Fruit fly (Drosophila melanogaster) whole organism, embryonic: ENCODE results near the gene CG16758.

Experiments used
- Ada2b ChIP-seq: fragments of 200-800 bp; sonication (Bioruptor generic); IDR thresholded peaks from 2 replicates; pipeline ENCODE4 v1.3.6; 2022; ENCODE audit warnings: missing biosample characterization, missing genetic modification characterization
- Blimp-1 ChIP-seq: fragments of 200-800 bp; sonication (Bioruptor generic); optimal IDR thresholded peaks from 3 replicates; lab custom pipeline; 2018; ENCODE audit warnings: missing biosample characterization, missing genetic modification characterization, mild to moderate bottlenecking, moderate library complexity, missing genetic modification reagents
- CG10267 ChIP-seq: fragments of 200-800 bp; sonication (Bioruptor generic); optimal IDR thresholded peaks from 2 replicates; lab custom pipeline; 2018; ENCODE audit warnings: missing biosample characterization, mild to moderate bottlenecking, missing genetic modification characterization, moderate library complexity
- CG10431 ChIP-seq: fragments of 200-800 bp; sonication (Bioruptor generic); optimal IDR thresholded peaks from 3 replicates; lab custom pipeline; 2018; ENCODE audit warnings: missing biosample characterization, mild to moderate bottlenecking, missing genetic modification characterization
- CG10979 ChIP-seq: fragments of 200-800 bp; sonication (Bioruptor generic); optimal IDR thresholded peaks from 2 replicates; lab custom pipeline; 2018; ENCODE audit warnings: missing biosample characterization, mild to moderate bottlenecking, missing genetic modification characterization, moderate library complexity
- CG11398 ChIP-seq: fragments of 200-800 bp; sonication (Bioruptor generic); optimal IDR thresholded peaks from 2 replicates; lab custom pipeline; 2016; ENCODE audit warnings: missing biosample characterization, missing genetic modification characterization
- CG12659 ChIP-seq: fragments of 200-800 bp; sonication (Bioruptor generic); optimal IDR thresholded peaks from 3 replicates; lab custom pipeline; 2017; ENCODE audit warnings: mild to moderate bottlenecking, missing biosample characterization, missing genetic modification reagents, missing genetic modification characterization
- CG12769 ChIP-seq: fragments of 200-800 bp; sonication (Bioruptor generic); optimal IDR thresholded peaks from 2 replicates; lab custom pipeline; 2019; ENCODE audit warnings: missing biosample characterization, mild to moderate bottlenecking, missing genetic modification characterization, moderate library complexity
- CG15269 ChIP-seq: fragments of 200-800 bp; sonication (Bioruptor generic); optimal IDR thresholded peaks from 2 replicates; lab custom pipeline; 2018; ENCODE audit warnings: missing biosample characterization, mild to moderate bottlenecking, missing genetic modification characterization, moderate library complexity
- CG1529 ChIP-seq: fragments of 200-800 bp; sonication (Bioruptor generic); optimal IDR thresholded peaks from 3 replicates; lab custom pipeline; 2018; ENCODE audit warnings: missing biosample characterization, missing genetic modification characterization
- CG15514 ChIP-seq: fragments of 200-800 bp; sonication (Bioruptor generic); optimal IDR thresholded peaks from 3 replicates; lab custom pipeline; 2017; ENCODE audit warnings: missing biosample characterization, missing genetic modification characterization, mild to moderate bottlenecking, moderate library complexity, missing genetic modification reagents
- CG16863 ChIP-seq: fragments of 200-800 bp; sonication (Bioruptor generic); optimal IDR thresholded peaks from 3 replicates; lab custom pipeline; 2016; ENCODE audit warnings: missing biosample characterization, missing genetic modification characterization
- CG17385 ChIP-seq: fragments of 200-800 bp; sonication (Bioruptor generic); optimal IDR thresholded peaks from 3 replicates; lab custom pipeline; 2018; ENCODE audit warnings: missing biosample characterization, mild to moderate bottlenecking, missing genetic modification characterization
- CG31365 ChIP-seq: fragments of 200-800 bp; sonication (Bioruptor generic); optimal IDR thresholded peaks from 2 replicates; lab custom pipeline; 2018; ENCODE audit warnings: missing biosample characterization, mild to moderate bottlenecking, missing genetic modification characterization
- CG3407 ChIP-seq: fragments of 200-800 bp; sonication (Bioruptor generic); optimal IDR thresholded peaks from 2 replicates; lab custom pipeline; 2018; ENCODE audit warnings: missing biosample characterization, mild to moderate bottlenecking, missing genetic modification characterization
- CG3995 ChIP-seq: fragments of 200-800 bp; sonication (Bioruptor generic); optimal IDR thresholded peaks from 3 replicates; lab custom pipeline; 2016; ENCODE audit warnings: missing biosample characterization, missing genetic modification characterization
- CG5953 ChIP-seq: fragments of 200-800 bp; sonication (Bioruptor generic); IDR thresholded peaks from 2 replicates; pipeline ENCODE4 v1.3.6; 2022; ENCODE audit warnings: missing biosample characterization, missing genetic modification characterization
- CG6272 ChIP-seq: fragments of 200-800 bp; sonication (Bioruptor generic); IDR thresholded peaks from 2 replicates; pipeline ENCODE4 v1.3.6; 2022; ENCODE audit warnings: missing biosample characterization, missing genetic modification characterization
- CG6765 ChIP-seq: fragments of 200-800 bp; sonication (Bioruptor generic); optimal IDR thresholded peaks from 3 replicates; lab custom pipeline; 2017; ENCODE audit warnings: missing biosample characterization, mild to moderate bottlenecking, missing genetic modification characterization
- CG7963 ChIP-seq: fragments of 200-800 bp; sonication (Bioruptor generic); IDR thresholded peaks from 3 replicates; pipeline ENCODE4 v1.3.6; 2022; ENCODE audit warnings: missing biosample characterization, missing genetic modification characterization; ENCODE audit not compliant: partially characterized antibody
- CG8281 ChIP-seq: fragments of 200-800 bp; sonication (Bioruptor generic); optimal IDR thresholded peaks from 2 replicates; lab custom pipeline; 2018; ENCODE audit warnings: missing biosample characterization, mild to moderate bottlenecking, missing genetic modification characterization, moderate library complexity
- CG9817 ChIP-seq: fragments of 200-800 bp; sonication (Bioruptor generic); optimal IDR thresholded peaks from 2 replicates; lab custom pipeline; 2018; ENCODE audit warnings: missing biosample characterization, mild to moderate bottlenecking, missing genetic modification characterization, moderate library complexity
- D ChIP-seq, 2 experiments: fragments of 200-800 bp in 1 of 2; fragments of >200 bp in 1 of 2; sonication (Bioruptor generic) in 1 of 2; optimal IDR thresholded peaks; 2 replicates in 1 of 2; 3 replicates in 1 of 2; lab custom pipeline; 2017; ENCODE audit warnings: mild to moderate bottlenecking in 1 of 2, missing biosample characterization in 1 of 2, missing genetic modification characterization in 1 of 2, missing genetic modification reagents in 1 of 2
- Deaf1 ChIP-seq: fragments of 200-800 bp; optimal IDR thresholded peaks from 3 replicates; lab custom pipeline; 2019; ENCODE audit warnings: missing biosample characterization, mild to moderate bottlenecking, missing genetic modification characterization, moderate library complexity
- E2f2 ChIP-seq: fragments of 200-800 bp; sonication (Bioruptor generic); IDR thresholded peaks from 2 replicates; pipeline ENCODE4 v1.3.6; 2022; ENCODE audit warnings: missing biosample characterization, missing genetic modification characterization
- H2.0 ChIP-seq: fragments of 200-800 bp; sonication (Bioruptor generic); IDR thresholded peaks from 2 replicates; pipeline ENCODE4 v1.3.6; 2022; ENCODE audit warnings: missing biosample characterization, missing genetic modification characterization
- HHEX ChIP-seq: fragments of 200-800 bp; sonication (Bioruptor generic); optimal IDR thresholded peaks from 3 replicates; lab custom pipeline; 2017; ENCODE audit warnings: missing biosample characterization, mild to moderate bottlenecking, missing genetic modification characterization, missing genetic modification reagents
- HLH3B ChIP-seq: fragments of 200-800 bp; sonication (Bioruptor generic); IDR thresholded peaks from 2 replicates; pipeline ENCODE4 v1.3.6; 2022; ENCODE audit warnings: missing biosample characterization, missing genetic modification characterization
- Hmr ChIP-seq: fragments of 200-800 bp; sonication (Bioruptor generic); optimal IDR thresholded peaks from 3 replicates; lab custom pipeline; 2017; ENCODE audit warnings: mild to moderate bottlenecking, missing biosample characterization, missing genetic modification reagents, missing genetic modification characterization
- Hr78 ChIP-seq, 2 experiments: fragments of 200-800 bp in 1 of 2; fragments of >200 bp in 1 of 2; sonication (Bioruptor generic) in 1 of 2; optimal IDR thresholded peaks; 2 replicates each; lab custom pipeline; 2017 to 2019; ENCODE audit warnings: missing biosample characterization in 2 of 2, missing genetic modification characterization in 2 of 2, mild to moderate bottlenecking in 1 of 2, moderate library complexity in 1 of 2
- Pdp1 ChIP-seq, 2 experiments: fragments of 200-800 bp; sonication (Bioruptor generic); optimal IDR thresholded peaks; 3 replicates each; lab custom pipeline; 2016; ENCODE audit warnings: missing biosample characterization in 2 of 2, missing genetic modification characterization in 2 of 2, mild to moderate bottlenecking in 1 of 2, moderate library complexity in 1 of 2
- ap ChIP-seq: fragments of 200-800 bp; sonication (Bioruptor generic); IDR thresholded peaks from 2 replicates; pipeline ENCODE4 v1.3.6; 2022; ENCODE audit warnings: missing biosample characterization, missing genetic modification characterization
- bab2 ChIP-seq: fragments of 200-800 bp; sonication (Bioruptor generic); optimal IDR thresholded peaks from 2 replicates; lab custom pipeline; 2016; ENCODE audit warnings: missing biosample characterization, missing genetic modification characterization
- chm ChIP-seq: fragments of 200-800 bp; sonication (Bioruptor generic); IDR thresholded peaks from 2 replicates; pipeline ENCODE4 v1.3.6; 2022; ENCODE audit warnings: missing biosample characterization, missing genetic modification characterization
- ci ChIP-seq: fragments of 200-800 bp; sonication (Bioruptor generic); IDR thresholded peaks from 3 replicates; pipeline ENCODE4 v1.3.6; 2022; ENCODE audit warnings: missing biosample characterization, missing genetic modification characterization
- dmrt99B ChIP-seq: fragments of 200-800 bp; sonication (Bioruptor generic); optimal IDR thresholded peaks from 2 replicates; lab custom pipeline; 2018; ENCODE audit warnings: missing biosample characterization, mild to moderate bottlenecking, missing genetic modification characterization, moderate library complexity
- fd102C ChIP-seq: fragments of 200-800 bp; sonication (Bioruptor generic); optimal IDR thresholded peaks from 2 replicates; lab custom pipeline; 2018; ENCODE audit warnings: missing biosample characterization, mild to moderate bottlenecking, missing genetic modification characterization, moderate library complexity
- fd64A ChIP-seq: fragments of 200-800 bp; sonication (Bioruptor generic); optimal IDR thresholded peaks from 3 replicates; lab custom pipeline; 2018; ENCODE audit warnings: missing biosample characterization, mild to moderate bottlenecking, missing genetic modification characterization
- jumu ChIP-seq: fragments of 200-800 bp; sonication (Bioruptor generic); optimal IDR thresholded peaks from 3 replicates; lab custom pipeline; 2016; ENCODE audit warnings: missing biosample characterization, missing genetic modification characterization
- kah ChIP-seq: fragments of 200-800 bp; sonication (Bioruptor generic); optimal IDR thresholded peaks from 2 replicates; lab custom pipeline; 2018; ENCODE audit warnings: missing biosample characterization, mild to moderate bottlenecking, missing genetic modification characterization
- nmo ChIP-seq: fragments of 200-800 bp; sonication (Bioruptor generic); optimal IDR thresholded peaks from 2 replicates; lab custom pipeline; 2018; ENCODE audit warnings: missing biosample characterization, mild to moderate bottlenecking, missing genetic modification characterization, moderate library complexity
- oc ChIP-seq: fragments of 200-800 bp; sonication (Bioruptor generic); optimal IDR thresholded peaks from 2 replicates; lab custom pipeline; 2018; ENCODE audit warnings: missing biosample characterization, mild to moderate bottlenecking, missing genetic modification characterization, moderate library complexity
- org-1 ChIP-seq: fragments of 200-800 bp; sonication (Bioruptor generic); optimal IDR thresholded peaks from 2 replicates; lab custom pipeline; 2017; ENCODE audit warnings: missing biosample characterization, missing genetic modification characterization
- pho ChIP-seq: fragments of 200-800 bp; sonication (Bioruptor generic); optimal IDR thresholded peaks from 2 replicates; lab custom pipeline; 2016; ENCODE audit warnings: missing biosample characterization, missing genetic modification characterization
- phol ChIP-seq: fragments of 200-800 bp; sonication (Bioruptor generic); optimal IDR thresholded peaks from 3 replicates; lab custom pipeline; 2018; ENCODE audit warnings: missing biosample characterization, mild to moderate bottlenecking, missing genetic modification characterization, moderate library complexity
- pros ChIP-seq: fragments of 200-800 bp; sonication (Bioruptor generic); optimal IDR thresholded peaks from 3 replicates; lab custom pipeline; 2019; ENCODE audit warnings: missing biosample characterization, mild to moderate bottlenecking, missing genetic modification characterization, moderate library complexity
- wor ChIP-seq: fragments of 200-800 bp; sonication (Bioruptor generic); IDR thresholded peaks from 2 replicates; pipeline ENCODE4 v1.3.6; 2022; ENCODE audit warnings: missing biosample characterization, missing genetic modification characterization

Gene CG16758

DNA sequence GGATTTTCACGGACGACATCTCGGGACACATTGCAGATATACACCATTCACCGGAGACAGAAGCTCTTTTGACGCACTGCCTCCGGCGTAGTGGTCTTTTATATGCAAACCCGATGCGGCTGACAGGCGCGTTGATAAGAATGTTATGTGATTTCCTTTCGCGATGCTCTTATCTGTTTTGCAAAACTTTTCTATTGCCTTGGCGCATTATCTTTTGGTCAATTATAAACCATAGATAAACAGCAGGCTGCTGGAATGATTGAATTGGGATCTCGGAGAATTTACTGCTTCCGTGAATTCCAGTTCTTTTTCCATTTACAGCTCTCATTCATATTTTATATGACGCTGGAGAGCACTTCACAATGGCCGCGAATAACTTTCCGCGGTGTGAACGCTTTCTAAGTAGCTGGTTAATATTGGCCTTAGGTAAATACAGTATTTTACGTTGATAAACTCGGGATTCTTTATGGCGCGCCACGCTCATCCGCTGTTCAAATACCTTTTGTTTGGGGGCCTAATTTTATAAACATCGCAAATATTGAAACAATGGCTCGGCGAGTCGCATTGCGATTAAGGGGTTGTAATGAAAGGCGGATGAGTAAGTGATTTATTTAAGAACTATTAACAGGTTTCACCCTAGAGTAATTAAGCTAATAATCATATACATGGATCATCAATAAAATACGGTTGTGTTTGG lies 27.7 kb downstream of the CG16758 start, which contains the start of gene CG16762 (continued):
- no peak for TF ChIP-seq CG6272 (GFP tag; lab: Robert Waterston, UW)
- peak; percentile 8 for TF ChIP-seq CG10267
- TF ChIP-seq fd64A (GFP tag; lab: Kevin White, UChicago): peak; percentile 88
- peak; percentile 68 for TF ChIP-seq CG15514 (GFP tag; lab: Kevin White, UChicago)
- TF ChIP-seq org-1 (GFP tag; lab: Kevin White, UChicago): peak; percentile 70
- peak; percentile 43 for TF ChIP-seq CG8281 (tag; lab: Kevin White, UChicago)
- TF ChIP-seq CG15269 (tag; lab: Kevin White, UChicago): peak; percentile 11
- peak; percentile 83 for TF ChIP-seq Blimp-1 (GFP tag; lab: Kevin White, UChicago)
- no peak for TF ChIP-seq fd102C (GFP tag; lab: Kevin White, UChicago)
- no peak for TF ChIP-seq Ada2b (GFP tag; lab: Robert Waterston, UW)
- TF ChIP-seq kah (GFP tag; lab: Kevin White, UChicago): peak; percentile 19
- TF ChIP-seq CG31365: peak; percentile 68
- 0 out of 2 replicates have a peak, but pooled peaks have one; percentile 15 for TF ChIP-seq CG5953
- TF ChIP-seq wor: no peak
- peak; percentile 42 for TF ChIP-seq CG16863
- no peak for TF ChIP-seq jumu (GFP tag; lab: Kevin White, UChicago)
- peak; percentile 71 for TF ChIP-seq HHEX (GFP tag; lab: Kevin White, UChicago)
- TF ChIP-seq Deaf1: no peak
- peak; percentile 40 for TF ChIP-seq CG3995 (GFP tag; lab: Kevin White, UChicago)
- TF ChIP-seq CG10431: no peak
- peak; percentile 81 for TF ChIP-seq oc (tag; lab: Kevin White, UChicago)
- TF ChIP-seq CG3407: peak; percentile 70
- TF ChIP-seq CG7963 (GFP tag; lab: Robert Waterston, UW): no peak
- no peak for TF ChIP-seq ap (GFP tag; lab: Robert Waterston, UW)
- TF ChIP-seq CG11398: peak; percentile 35
- TF ChIP-seq bab2 (GFP tag; lab: Kevin White, UChicago): peak; percentile 80
- TF ChIP-seq CG12769: peak; percentile 67
- TF ChIP-seq D (optimal IDR thresholded peaks at IDR 0.05; lab: Kevin White, UChicago): no peak
- peak; percentile 43 for TF ChIP-seq D (GFP tag; optimal IDR thresholded peaks at IDR 0.05; lab: Kevin White, UChicago)
- peak; percentile 8 for TF ChIP-seq phol
- peak; percentile 10 for TF ChIP-seq CG10979 (tag; lab: Kevin White, UChicago)
- TF ChIP-seq ci (GFP tag; lab: Robert Waterston, UW): peak; percentile 76; the same call in 2 of the 3 replicates
- peak in 1 of 2 experiments; percentile 59 for TF ChIP-seq Pdp1 (GFP tag; optimal IDR thresholded peaks at IDR 0.05; lab: Kevin White, UChicago)
- peak; percentile 65 for TF ChIP-seq Hmr (GFP tag; lab: Kevin White, UChicago)
- TF ChIP-seq pho (GFP tag; lab: Kevin White, UChicago): peak; percentile 40
- TF ChIP-seq Hr78 (GFP tag; optimal IDR thresholded peaks at IDR 0.05; lab: Kevin White, UChicago): peak in 1 of 2 experiments; percentile 38
- peak; percentile 65 for TF ChIP-seq dmrt99B
- peak; percentile 32; the same call in 1 of the 2 replicates for TF ChIP-seq chm (GFP tag; lab: Robert Waterston, UW)
- TF ChIP-seq CG6765 (GFP tag; lab: Kevin White, UChicago): peak; percentile 59
- 0 out of 2 replicates have a peak, but pooled peaks have one; percentile 24 for TF ChIP-seq E2f2 (GFP tag; lab: Robert Waterston, UW)
- peak; percentile 27 for TF ChIP-seq CG9817 (tag; lab: Kevin White, UChicago)
- TF ChIP-seq CG1529 (GFP tag; lab: Kevin White, UChicago): peak; percentile 60
- 0 out of 2 replicates have a peak, but pooled peaks have one; percentile 5 for TF ChIP-seq H2.0 (GFP tag; lab: Robert Waterston, UW)
- no peak for TF ChIP-seq pros (GFP tag; lab: Kevin White, UChicago)
- peak; percentile 19 for TF ChIP-seq nmo
- peak; percentile 47; the same call in 1 of the 2 replicates for TF ChIP-seq HLH3B (GFP tag; lab: Robert Waterston, UW)
- TF ChIP-seq CG17385 (GFP tag; lab: Kevin White, UChicago): peak; percentile 53
- peak; percentile 28 for TF ChIP-seq CG12659 (GFP tag; lab: Kevin White, UChicago)
